Worm (Caenorhabditis elegans) whole organism, late embryonic: ENCODE measurements around the gene C34D1.4.
A peak's percentile ranks its signal among the peaks of the same experiment; 100 is the strongest.

Experiments
- C38D4.7 ChIP-seq: fragments of 200-800 bp; sonication (Bioruptor generic); optimal IDR thresholded peaks from 2 replicates; lab custom pipeline; 2018; ENCODE audit warnings: mild to moderate bottlenecking, missing genetic modification characterization, moderate library complexity, missing compliant biosample characterization
- F13H6.1 ChIP-seq: sonication (generic microtip); optimal IDR thresholded peaks from 2 replicates; lab custom pipeline; 2016; ENCODE audit warnings: missing genetic modification characterization, missing compliant biosample characterization
- ama-1 ChIP-seq: fragments of 150-350 bp; optimal IDR thresholded peaks from 2 replicates; lab custom pipeline; 2014
- ceh-2 ChIP-seq: sonication (generic microtip); optimal IDR thresholded peaks from 2 replicates; lab custom pipeline; 2016; ENCODE audit warnings: missing genotype, missing genetic modification characterization, missing compliant biosample characterization
- ceh-22 ChIP-seq: sonication (generic microtip); optimal IDR thresholded peaks from 2 replicates; lab custom pipeline; 2017; ENCODE audit warnings: missing biosample characterization, missing genetic modification characterization
- ceh-24 ChIP-seq: sonication (generic microtip); optimal IDR thresholded peaks from 2 replicates; lab custom pipeline; 2016; ENCODE audit warnings: mild to moderate bottlenecking, missing genetic modification characterization, missing compliant biosample characterization
- ceh-30 ChIP-seq: fragments of 150-350 bp; optimal IDR thresholded peaks from 2 replicates; lab custom pipeline; 2014; ENCODE audit warnings: missing biosample characterization, missing genetic modification characterization
- ceh-31 ChIP-seq: sonication (generic microtip); optimal IDR thresholded peaks from 2 replicates; lab custom pipeline; 2016; ENCODE audit warnings: missing genetic modification characterization, missing compliant biosample characterization
- ceh-34 ChIP-seq: sonication (generic microtip); optimal IDR thresholded peaks from 2 replicates; lab custom pipeline; 2016; ENCODE audit warnings: mild to moderate bottlenecking, missing genetic modification characterization, missing compliant biosample characterization
- ceh-45 ChIP-seq: fragments of 200-800 bp; sonication (Bioruptor generic); IDR thresholded peaks from 2 replicates; pipeline ENCODE4 v1.3.6; 2022; ENCODE audit warnings: missing genetic modification reagents, missing genetic modification characterization, missing compliant biosample characterization
- dmd-4 ChIP-seq: sonication (generic microtip); optimal IDR thresholded peaks from 2 replicates; lab custom pipeline; 2016; ENCODE audit warnings: borderline replicate concordance, missing genetic modification characterization, missing compliant biosample characterization
- dve-1 ChIP-seq: sonication (generic microtip); optimal IDR thresholded peaks from 2 replicates; lab custom pipeline; 2017; ENCODE audit warnings: antibody characterized with exemption, mild to moderate bottlenecking, missing genetic modification characterization, missing compliant biosample characterization
- elt-2 ChIP-seq: sonication (generic microtip); optimal IDR thresholded peaks from 2 replicates; lab custom pipeline; 2016; ENCODE audit warnings: missing genetic modification reagents, missing genetic modification characterization, missing compliant biosample characterization
- ets-4 ChIP-seq: sonication (generic microtip); optimal IDR thresholded peaks from 2 replicates; lab custom pipeline; 2016; ENCODE audit warnings: missing genetic modification characterization, missing compliant biosample characterization
- fkh-10 ChIP-seq: fragments of 150-350 bp; optimal IDR thresholded peaks from 2 replicates; lab custom pipeline; 2014; ENCODE audit warnings: missing biosample characterization, missing genetic modification reagents, missing genetic modification characterization
- fkh-6 ChIP-seq: sonication (generic microtip); optimal IDR thresholded peaks from 2 replicates; lab custom pipeline; 2016; ENCODE audit warnings: missing genetic modification characterization, missing compliant biosample characterization
- hlh-15 ChIP-seq: sonication (generic microtip); optimal IDR thresholded peaks from 2 replicates; lab custom pipeline; 2016; ENCODE audit warnings: missing genetic modification characterization, missing compliant biosample characterization
- hlh-6 ChIP-seq: sonication (generic microtip); optimal IDR thresholded peaks from 2 replicates; lab custom pipeline; 2016; ENCODE audit warnings: missing genotype, missing genetic modification characterization, missing compliant biosample characterization
- nhr-11 ChIP-seq: fragments of 150-350 bp; optimal IDR thresholded peaks from 2 replicates; lab custom pipeline; 2014; ENCODE audit warnings: missing biosample characterization, missing genetic modification characterization
- nhr-232 ChIP-seq: sonication (generic microtip); optimal IDR thresholded peaks from 2 replicates; lab custom pipeline; 2016; ENCODE audit warnings: missing genetic modification characterization, missing compliant biosample characterization
- npax-4 ChIP-seq: sonication (generic microtip); optimal IDR thresholded peaks from 2 replicates; lab custom pipeline; 2016; ENCODE audit warnings: missing genetic modification characterization, missing compliant biosample characterization
- pat-9 ChIP-seq: fragments of 200-800 bp; sonication (Bioruptor generic); optimal IDR thresholded peaks from 2 replicates; lab custom pipeline; 2018; ENCODE audit warnings: mild to moderate bottlenecking, missing genetic modification characterization, moderate library complexity, missing compliant biosample characterization
- pax-1 ChIP-seq: fragments of 150-350 bp; optimal IDR thresholded peaks from 2 replicates; lab custom pipeline; 2014; ENCODE audit warnings: missing biosample characterization, missing genetic modification characterization
- pha-2 ChIP-seq: sonication (generic microtip); optimal IDR thresholded peaks from 2 replicates; lab custom pipeline; 2017; ENCODE audit warnings: mild to moderate bottlenecking, missing genetic modification characterization, missing compliant biosample characterization
- pha-4 ChIP-seq: fragments of 150-350 bp; optimal IDR thresholded peaks from 2 replicates; lab custom pipeline; 2018; ENCODE audit warnings: missing biosample characterization, missing genetic modification reagents, missing genetic modification characterization
- pqm-1 ChIP-seq: sonication (generic microtip); optimal IDR thresholded peaks from 2 replicates; lab custom pipeline; 2016; ENCODE audit warnings: missing genetic modification characterization, missing compliant biosample characterization
- ref-2 ChIP-seq: sonication (generic microtip); optimal IDR thresholded peaks from 2 replicates; lab custom pipeline; 2016; ENCODE audit warnings: missing genetic modification characterization, missing compliant biosample characterization
- sdc-2 ChIP-seq: sonication (generic microtip); optimal IDR thresholded peaks from 2 replicates; lab custom pipeline; 2016; ENCODE audit warnings: missing genotype, missing genetic modification characterization, missing compliant biosample characterization
- tbx-2 ChIP-seq: sonication (generic microtip); optimal IDR thresholded peaks from 2 replicates; lab custom pipeline; 2016; ENCODE audit warnings: missing genetic modification characterization, missing compliant biosample characterization
- ttx-3 ChIP-seq: sonication (generic microtip); optimal IDR thresholded peaks from 2 replicates; lab custom pipeline; 2016; ENCODE audit warnings: missing genetic modification reagents, missing genetic modification characterization, missing compliant biosample characterization
- unc-3 ChIP-seq, 2 experiments: fragments of 200-800 bp in 1 of 2; sonication (Bioruptor generic) in 1 of 2; sonication (generic microtip) in 1 of 2; conservative IDR thresholded peaks in 1 of 2; optimal IDR thresholded peaks in 1 of 2; 2 replicates each; pipeline versions ENCODE4 v1.3.6 to Lab custom; 2016 to 2022; ENCODE audit warnings: missing compliant biosample characterization in 2 of 2, missing genetic modification characterization in 2 of 2, missing genetic modification reagents in 1 of 2
- unc-42 ChIP-seq: sonication (generic microtip); optimal IDR thresholded peaks from 2 replicates; lab custom pipeline; 2016; ENCODE audit warnings: missing genotype, missing genetic modification characterization, missing compliant biosample characterization
- unc-86 ChIP-seq: sonication (generic microtip); optimal IDR thresholded peaks from 2 replicates; lab custom pipeline; 2016; ENCODE audit warnings: missing genetic modification characterization, missing compliant biosample characterization
- zip-5 ChIP-seq: sonication (generic microtip); optimal IDR thresholded peaks from 2 replicates; lab custom pipeline; 2016; ENCODE audit warnings: missing genetic modification characterization, missing compliant biosample characterization
- ztf-16 ChIP-seq: sonication (generic microtip); optimal IDR thresholded peaks from 2 replicates; lab custom pipeline; 2017; ENCODE audit warnings: missing genetic modification characterization, missing compliant biosample characterization

Gene C34D1.4

DNA sequence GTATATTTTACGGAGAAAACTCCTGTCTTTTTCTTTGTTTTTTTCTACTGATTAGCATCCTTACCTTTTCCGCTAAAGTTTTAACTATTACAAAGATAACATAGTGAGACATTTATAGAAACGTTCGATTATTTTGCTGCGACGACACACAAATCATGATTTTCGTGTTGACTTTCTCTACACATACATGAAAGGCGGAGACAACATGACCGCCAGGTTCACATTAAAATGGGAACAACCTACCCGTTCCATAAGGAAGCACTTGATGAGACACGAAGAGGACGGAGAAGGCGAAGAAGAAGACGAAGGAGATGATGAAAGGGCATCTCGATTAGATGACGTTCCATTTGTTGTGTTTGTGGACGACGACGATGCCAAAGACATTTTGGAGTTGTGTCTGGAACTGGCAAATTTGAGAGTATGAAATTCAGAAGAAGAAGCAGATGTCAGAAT is at the start of gene C34D1.4:
TSS of gene C34D1.4 (minus strand) at position 403 of the 453 bp plus-strand sequence.
- TF ChIP-seq sdc-2 (tag; lab: Kevin White, UChicago) (no peak), pqm-1 (no peak), ceh-45 (GFP tag; lab: Robert Waterston, UW) (no peak), pha-4 (tag; lab: Kevin White, UChicago) (no peak), ceh-31 (tag; lab: Kevin White, UChicago) (no peak), unc-3 (GFP tag; conservative IDR thresholded peaks at IDR 0.05; lab: Robert Waterston, UW) (no peak), unc-3 (tag; optimal IDR thresholded peaks at IDR 0.05; lab: Kevin White, UChicago) (no peak), unc-86 (no peak), F13H6.1 (tag; lab: Kevin White, UChicago) (no peak), ztf-16 (tag; lab: Kevin White, UChicago) (no peak), npax-4 (no peak)

DNA sequence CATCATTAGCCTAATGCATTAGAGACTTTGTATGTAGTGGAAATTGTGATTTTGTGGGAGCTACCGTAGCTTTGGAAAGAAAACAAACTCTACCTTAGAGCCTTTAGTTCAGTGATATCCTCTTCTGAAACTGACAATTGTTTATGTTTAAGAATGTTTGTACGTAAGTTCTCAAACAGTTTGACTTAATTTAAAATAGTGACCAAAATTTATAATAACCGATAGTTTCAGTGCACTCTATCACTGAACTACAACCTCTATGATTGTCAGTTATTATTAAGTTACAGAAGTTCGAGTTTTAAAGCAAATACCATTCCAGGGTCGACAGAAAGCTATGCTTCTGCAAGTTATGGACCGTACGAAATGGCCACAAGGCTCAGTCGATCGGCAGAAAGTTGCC is 49.5 kb upstream of the C34D1.4 start, which contains the start of gene C50B6.1:
TSS of gene C50B6.1 (plus strand) at position 301 of the 400 bp plus-strand sequence.
- TF ChIP-seq ceh-34 (tag; lab: Kevin White, UChicago) (no peak), ceh-30 (no peak), ceh-22 (tag; lab: Kevin White, UChicago) (no peak), ttx-3 (tag; lab: Kevin White, UChicago) (no peak), pqm-1 (no peak), ceh-24 (tag; lab: Kevin White, UChicago) (no peak), nhr-11 (tag; lab: Kevin White, UChicago) (no peak), hlh-6 (tag; lab: Kevin White, UChicago) (no peak), pha-4 (tag; lab: Kevin White, UChicago) (no peak)

DNA sequence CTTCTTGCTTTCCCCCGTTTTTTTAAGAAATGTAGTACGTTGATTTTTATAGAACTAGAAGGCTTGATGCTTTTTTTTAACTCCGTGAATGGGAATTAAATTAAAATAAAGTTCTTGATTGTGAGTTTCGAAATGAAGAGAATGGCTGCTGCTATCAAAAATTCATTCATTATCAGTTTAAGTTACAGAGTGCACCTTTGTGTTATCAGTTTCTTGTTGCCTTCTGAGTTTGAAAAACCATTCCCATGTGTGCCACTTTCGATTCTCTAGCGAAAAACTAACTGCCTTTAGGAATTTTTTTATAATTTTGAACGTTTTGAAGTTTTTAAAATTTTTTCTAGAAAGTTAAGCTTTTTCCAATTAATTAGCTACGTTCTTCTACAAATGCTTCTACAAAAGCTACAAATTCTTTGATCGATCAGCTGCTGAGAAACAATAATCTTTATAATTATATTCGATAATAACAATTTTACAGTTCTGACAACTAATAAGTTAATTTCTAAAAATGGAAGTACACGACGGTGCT is 45.6 kb upstream of the C34D1.4 start, which contains the start of gene C26E1.2:
TSS of gene C26E1.2 (plus strand) at position 476 of the 526 bp plus-strand sequence.
- TF ChIP-seq dmd-4 (tag; lab: Kevin White, UChicago), result no peak
- TF ChIP-seq elt-2 (tag; lab: Kevin White, UChicago), result peak; percentile 50
- no peak for TF ChIP-seq ets-4
- TF ChIP-seq zip-5 (tag; lab: Kevin White, UChicago), result no peak
- TF ChIP-seq unc-42 (tag; lab: Kevin White, UChicago), result no peak
- no peak for TF ChIP-seq pha-2 (tag; lab: Kevin White, UChicago)
- no peak for TF ChIP-seq tbx-2 (tag; lab: Kevin White, UChicago)

DNA sequence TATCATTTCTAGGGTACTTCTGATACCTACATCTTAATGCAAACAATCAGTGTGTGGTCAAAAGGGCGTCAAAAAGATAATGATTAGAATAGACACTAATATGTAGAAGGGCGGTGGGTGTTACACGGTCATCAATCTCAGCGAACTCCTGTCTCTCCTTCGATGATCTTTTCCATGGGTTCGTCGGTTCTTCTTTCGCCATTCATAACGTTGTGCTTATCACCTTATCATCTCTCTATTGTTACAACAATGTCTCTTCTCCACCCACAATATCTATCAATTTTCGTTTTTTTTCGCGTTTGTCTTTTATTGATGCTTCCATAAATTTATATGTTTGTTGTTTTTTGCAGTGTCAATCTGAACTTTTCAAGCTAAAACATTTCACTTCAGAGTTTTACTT is 42.3 kb upstream of the C34D1.4 start, which contains the start of gene ceh-79:
TSS of gene ceh-79 (plus strand) at position 391 of the 400 bp plus-strand sequence.
- TF ChIP-seq dve-1 (no peak), ama-1 (no peak), fkh-10 (GFP tag; lab: Kevin White, UChicago) (no peak), elt-2 (tag; lab: Kevin White, UChicago) (peak; percentile 64)

DNA sequence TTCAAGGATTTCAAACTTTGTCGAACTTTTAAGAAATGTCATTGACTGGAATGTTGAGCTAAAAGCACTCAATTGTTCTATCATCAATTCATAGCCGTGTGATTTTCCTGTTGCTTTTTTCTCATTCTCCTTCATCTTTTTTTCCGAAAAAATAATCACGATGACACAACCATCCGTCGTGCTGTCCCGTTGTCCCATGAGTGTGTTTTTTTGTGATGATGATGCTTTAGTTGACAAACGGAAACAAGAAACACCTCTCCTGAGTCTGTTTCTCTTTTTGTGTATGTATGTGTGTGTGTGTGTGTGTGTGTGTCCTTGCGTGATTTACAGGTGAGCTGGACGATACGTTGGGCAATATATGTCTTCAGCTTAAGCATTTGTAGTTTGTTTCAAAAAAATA is 41.4 kb upstream of the C34D1.4 start:
- TF ChIP-seq pha-4 (tag; lab: Kevin White, UChicago), result no peak
- no peak for TF ChIP-seq unc-86
- TF ChIP-seq pax-1 (tag; lab: Kevin White, UChicago), result no peak
- TF ChIP-seq unc-3 (GFP tag; conservative IDR thresholded peaks at IDR 0.05; lab: Robert Waterston, UW), result no peak
- no peak for TF ChIP-seq unc-3 (tag; optimal IDR thresholded peaks at IDR 0.05; lab: Kevin White, UChicago)
- TF ChIP-seq pat-9, result no peak
- TF ChIP-seq unc-42 (tag; lab: Kevin White, UChicago), result no peak
- TF ChIP-seq ref-2 (tag; lab: Kevin White, UChicago), result no peak
- TF ChIP-seq hlh-15 (tag; lab: Kevin White, UChicago), result no peak
- no peak for TF ChIP-seq ceh-2 (tag; lab: Kevin White, UChicago)
- no peak for TF ChIP-seq nhr-232 (tag; lab: Kevin White, UChicago)
- no peak for TF ChIP-seq fkh-6 (tag; lab: Kevin White, UChicago)
- no peak for TF ChIP-seq C38D4.7 (GFP tag; lab: Kevin White, UChicago)
